Worm (Caenorhabditis elegans) whole organism, midembryonic: ENCODE data around the gene srbc-65.

Source experiments
- T22C8.4 ChIP-seq: fragments of 200-800 bp; sonication (Bioruptor generic); IDR thresholded peaks from 2 replicates; pipeline ENCODE4 v1.3.6; 2022; ENCODE audit warnings: missing genetic modification characterization, missing compliant biosample characterization
- cog-1 ChIP-seq: sonication (generic microtip); optimal IDR thresholded peaks from 2 replicates; lab custom pipeline; 2016; ENCODE audit warnings: missing genetic modification characterization, missing compliant biosample characterization
- flt-1 ChIP-seq: fragments of 200-800 bp; sonication (Bioruptor generic); IDR thresholded peaks from 2 replicates; pipeline ENCODE4 v1.3.6; 2022; ENCODE audit warnings: missing genetic modification characterization, missing compliant biosample characterization
- klf-2 ChIP-seq: fragments of 200-800 bp; sonication (Bioruptor generic); conservative IDR thresholded peaks from 2 replicates; pipeline ENCODE4 v1.3.6; 2022; ENCODE audit warnings: missing genetic modification reagents, missing genetic modification characterization, missing compliant biosample characterization
- med-1 ChIP-seq: sonication (generic microtip); optimal IDR thresholded peaks from 2 replicates; lab custom pipeline; 2017; ENCODE audit warnings: missing genetic modification characterization, mild to moderate bottlenecking, missing compliant biosample characterization, antibody characterized with exemption, missing genetic modification reagents; ENCODE audit not compliant: insufficient read depth
- ref-1 ChIP-seq: fragments of 200-800 bp; sonication (Bioruptor generic); conservative IDR thresholded peaks from 2 replicates; pipeline ENCODE4 v1.3.6; 2022; ENCODE audit warnings: missing genetic modification reagents, missing genetic modification characterization, missing compliant biosample characterization

ce11 chrV:16526858-16527257 lies 23.9 kb upstream of the srbc-65 start, which contains the start of gene F36D3.8:
- TF ChIP-seq flt-1 (GFP tag; lab: Robert Waterston, UW) (no peak), klf-2 (GFP tag; lab: Robert Waterston, UW) (no peak), T22C8.4 (GFP tag; lab: Robert Waterston, UW) (no peak), cog-1 (no peak), ref-1 (GFP tag; lab: Robert Waterston, UW) (no peak), med-1 (GFP tag; lab: Kevin White, UChicago) (no peak)
